Worm (Caenorhabditis elegans) whole organism, late embryonic: ENCODE results near the gene rnp-2.

Experiments used
- ama-1 ChIP-seq: fragments of 150-350 bp; optimal IDR thresholded peaks from 2 replicates; lab custom pipeline; 2014
- ceh-14 ChIP-seq: sonication (generic microtip); optimal IDR thresholded peaks from 2 replicates; lab custom pipeline; 2016; ENCODE audit warnings: missing genotype, missing genetic modification characterization, missing compliant biosample characterization
- ceh-9 ChIP-seq: sonication (generic microtip); optimal IDR thresholded peaks from 2 replicates; lab custom pipeline; 2016; ENCODE audit warnings: mild to moderate bottlenecking, missing genetic modification characterization, inconsistent platforms, missing compliant biosample characterization
- elt-2 ChIP-seq: sonication (generic microtip); optimal IDR thresholded peaks from 2 replicates; lab custom pipeline; 2016; ENCODE audit warnings: missing genetic modification reagents, missing genetic modification characterization, missing compliant biosample characterization
- fax-1 ChIP-seq: sonication (generic microtip); optimal IDR thresholded peaks from 2 replicates; lab custom pipeline; 2016; ENCODE audit warnings: missing genotype, missing genetic modification characterization, missing compliant biosample characterization
- hlh-8 ChIP-seq: sonication (generic microtip); optimal IDR thresholded peaks from 2 replicates; lab custom pipeline; 2016; ENCODE audit warnings: missing genotype, missing genetic modification characterization, missing compliant biosample characterization
- pha-4 ChIP-seq: fragments of 150-350 bp; optimal IDR thresholded peaks from 2 replicates; lab custom pipeline; 2018; ENCODE audit warnings: missing biosample characterization, missing genetic modification reagents, missing genetic modification characterization
- pqm-1 ChIP-seq: sonication (generic microtip); optimal IDR thresholded peaks from 2 replicates; lab custom pipeline; 2016; ENCODE audit warnings: missing genetic modification characterization, missing compliant biosample characterization
- pros-1 ChIP-seq: fragments of 150-350 bp; optimal IDR thresholded peaks from 2 replicates; lab custom pipeline; 2014; ENCODE audit warnings: missing biosample characterization, missing genetic modification reagents, missing genetic modification characterization

DNA sequence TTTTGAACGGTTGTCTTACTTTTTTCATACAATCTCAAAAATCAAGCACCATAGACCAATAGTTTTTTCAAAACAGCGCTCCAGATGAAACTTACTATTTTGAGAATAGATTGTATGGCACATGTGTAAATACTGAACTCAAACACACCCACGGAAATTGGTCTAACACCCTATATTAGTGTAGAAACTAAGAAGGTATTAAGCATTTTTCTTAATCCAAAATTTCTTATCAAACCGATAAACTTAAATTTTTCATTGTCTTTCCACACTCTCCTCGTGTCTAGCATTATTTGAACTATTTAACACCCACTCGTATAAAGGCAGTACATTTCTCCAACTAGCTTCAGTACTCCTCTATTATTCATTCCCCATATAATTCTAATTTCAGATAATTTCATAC, 21.7 kb upstream of the rnp-2 start:
- TF ChIP-seq hlh-8 (tag; lab: Kevin White, UChicago), result no peak
- TF ChIP-seq fax-1 (tag; lab: Kevin White, UChicago), result no peak
- TF ChIP-seq elt-2 (tag; lab: Kevin White, UChicago), result no peak
- TF ChIP-seq pqm-1 (tag; lab: Kevin White, UChicago), result no peak
- no peak for TF ChIP-seq ama-1 (lab: Kevin White, UChicago)
- no peak for TF ChIP-seq pros-1 (tag; lab: Kevin White, UChicago)
- TF ChIP-seq pha-4, result no peak
- TF ChIP-seq ceh-9, result no peak
- TF ChIP-seq ceh-14 (tag; lab: Kevin White, UChicago), result no peak
